Fruit fly (Drosophila melanogaster) Kc167 (cell line): ENCODE measurements around the gene CG34250.

Source experiments
- Myc ChIP-seq: fragments of >200 bp; optimal IDR thresholded peaks from 2 replicates; lab custom pipeline; 2017; ENCODE audit warnings: missing external identifiers
- Sin3A ChIP-seq: fragments of >200 bp; optimal IDR thresholded peaks from 2 replicates; lab custom pipeline; 2018; ENCODE audit warnings: missing external identifiers
- h ChIP-seq: fragments of >200 bp; optimal IDR thresholded peaks from 3 replicates; lab custom pipeline; 2018; ENCODE audit warnings: missing external identifiers
- insv ChIP-seq: fragments of >200 bp; optimal IDR thresholded peaks from 3 replicates; lab custom pipeline; 2018; ENCODE audit warnings: missing external identifiers
- psq ChIP-seq: fragments of >200 bp; optimal IDR thresholded peaks from 2 replicates; lab custom pipeline; 2017; ENCODE audit warnings: missing external identifiers
- ttk ChIP-seq: sonication (Bioruptor generic); optimal IDR thresholded peaks from 2 replicates; lab custom pipeline; 2017; ENCODE audit warnings: missing external identifiers

DNA sequence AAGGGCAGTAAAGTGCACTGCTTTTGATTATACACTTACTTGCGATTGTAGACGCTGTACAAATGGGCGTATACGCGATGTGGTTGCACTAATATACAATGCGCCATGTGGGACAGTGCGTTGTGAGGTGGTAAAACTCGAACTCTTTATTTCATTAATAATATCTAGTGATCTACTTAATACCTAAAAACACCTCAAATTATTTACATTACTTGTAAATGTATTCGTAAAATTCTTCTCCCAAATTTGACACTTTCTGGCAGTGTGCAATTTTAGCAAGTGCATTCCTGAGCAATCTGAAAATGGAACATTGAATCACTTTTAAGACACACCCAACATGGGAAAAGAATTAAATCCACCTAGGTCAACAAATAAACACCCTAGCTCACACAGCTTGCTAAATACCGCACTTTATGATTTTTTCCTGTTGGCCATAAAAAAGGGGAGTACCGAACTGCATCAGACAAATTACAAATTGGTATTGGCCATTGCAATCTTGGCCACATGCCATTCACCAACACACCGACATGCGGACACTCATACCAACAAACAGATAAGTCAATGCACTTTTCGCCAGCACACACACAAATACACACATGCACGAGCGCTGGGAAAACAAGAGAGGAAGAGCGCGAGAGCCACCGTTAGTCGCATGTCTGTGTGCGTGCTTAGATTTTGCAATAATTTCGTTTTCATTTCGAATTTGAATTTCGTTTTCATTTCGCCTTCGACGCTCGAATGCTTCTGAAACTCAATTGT is 23.1 kb downstream of the CG34250 start:
- TF ChIP-seq psq (lab: Kevin White, UChicago) (no peak), Myc (lab: Kevin White, UChicago) (no peak), h (no peak), Sin3A (lab: Kevin White, UChicago) (no peak), insv (lab: Kevin White, UChicago) (no peak), ttk (lab: Kevin White, UChicago) (no peak)
